Fruit fly (Drosophila melanogaster) whole organism, prepupa: ENCODE results near the gene Itgbn.

Experiments used
- CG11762 ChIP-seq: fragments of 200-800 bp; sonication (Bioruptor generic); optimal IDR thresholded peaks from 3 replicates; lab custom pipeline; 2016; ENCODE audit warnings: missing biosample characterization, missing genetic modification characterization; ENCODE audit not compliant: insufficient read depth
- CG6854 ChIP-seq: fragments of 200-800 bp; sonication (Bioruptor generic); optimal IDR thresholded peaks from 2 replicates; lab custom pipeline; 2017; ENCODE audit warnings: missing biosample characterization, mild to moderate bottlenecking, missing genetic modification characterization
- Gug ChIP-seq: fragments of 200-800 bp; sonication (Bioruptor generic); IDR thresholded peaks from 2 replicates; pipeline ENCODE4 v1.3.6; 2022; ENCODE audit warnings: missing biosample characterization, missing genetic modification characterization
- Hr38 ChIP-seq: sonication (Bioruptor generic); optimal IDR thresholded peaks from 2 replicates; lab custom pipeline; 2016; ENCODE audit warnings: missing biosample characterization, missing genetic modification characterization
- Hr39 ChIP-seq: fragments of 200-800 bp; sonication (Bioruptor generic); optimal IDR thresholded peaks from 2 replicates; lab custom pipeline; 2016; ENCODE audit warnings: missing biosample characterization, missing genetic modification characterization
- Sox15 ChIP-seq: fragments of 200-800 bp; sonication (Bioruptor generic); optimal IDR thresholded peaks from 3 replicates; lab custom pipeline; 2016; ENCODE audit warnings: missing biosample characterization, missing genetic modification characterization
- dac ChIP-seq: fragments of 200-800 bp; sonication (Bioruptor generic); optimal IDR thresholded peaks from 2 replicates; lab custom pipeline; 2017; ENCODE audit warnings: missing biosample characterization, mild to moderate bottlenecking, missing genetic modification characterization
- fkh ChIP-seq: fragments of 200-800 bp; sonication (Bioruptor generic); optimal IDR thresholded peaks from 3 replicates; lab custom pipeline; 2017; ENCODE audit warnings: missing biosample characterization, mild to moderate bottlenecking, missing genetic modification characterization, moderate library complexity
- ss ChIP-seq, 2 experiments: fragments of 200-800 bp; sonication (Bioruptor generic); optimal IDR thresholded peaks; 2 replicates in 1 of 2; 3 replicates in 1 of 2; lab custom pipeline; 2017 to 2018; ENCODE audit warnings: mild to moderate bottlenecking in 2 of 2, missing biosample characterization in 2 of 2, missing genetic modification characterization in 2 of 2, moderate library complexity in 1 of 2
- vri ChIP-seq: fragments of 200-800 bp; sonication (Bioruptor generic); optimal IDR thresholded peaks from 3 replicates; lab custom pipeline; 2016; ENCODE audit warnings: missing biosample characterization, mild to moderate bottlenecking, missing genetic modification characterization

- TF ChIP-seq Sox15 (GFP tag; lab: Kevin White, UChicago) = no peak
- no peak for TF ChIP-seq CG11762 (GFP tag; lab: Kevin White, UChicago)
- no peak for TF ChIP-seq dac
- TF ChIP-seq Hr38 (GFP tag; lab: Kevin White, UChicago) = no peak
- TF ChIP-seq ss (GFP tag; optimal IDR thresholded peaks at IDR 0.05; lab: Kevin White, UChicago) = no peak
- no peak for TF ChIP-seq fkh
- no peak for TF ChIP-seq vri (GFP tag; lab: Kevin White, UChicago)
- TF ChIP-seq Hr39 (GFP tag; lab: Kevin White, UChicago) = no peak
- no peak for TF ChIP-seq CG6854 (GFP tag; lab: Kevin White, UChicago)
- no peak for TF ChIP-seq Gug (GFP tag; lab: Robert Waterston, UW)
These were observed 39.6 kb upstream of the Itgbn start for dm6 chr2L:21013119-21013714.
